Worm (Caenorhabditis elegans) whole organism, L3 larva: ENCODE data around the gene T01D3.3.

Experiments
- R02D3.7 ChIP-seq: fragments of 150-350 bp; optimal IDR thresholded peaks from 2 replicates; lab custom pipeline; 2014; ENCODE audit warnings: missing biosample characterization, missing genetic modification characterization
- ceh-16 ChIP-seq: sonication (generic microtip); optimal IDR thresholded peaks from 2 replicates; lab custom pipeline; 2017; ENCODE audit warnings: missing biosample characterization, missing genetic modification characterization
- ceh-82 ChIP-seq: fragments of 150-350 bp; optimal IDR thresholded peaks from 2 replicates; lab custom pipeline; 2014; ENCODE audit warnings: missing biosample characterization, missing genetic modification characterization
- elt-1 ChIP-seq: fragments of 150-350 bp; optimal IDR thresholded peaks from 2 replicates; lab custom pipeline; 2014; ENCODE audit warnings: missing biosample characterization, missing genetic modification characterization
- jun-1 ChIP-seq: fragments of 150-350 bp; optimal IDR thresholded peaks from 2 replicates; lab custom pipeline; 2014; ENCODE audit warnings: missing biosample characterization, missing genetic modification reagents, missing genetic modification characterization
- lin-39 ChIP-seq: fragments of 150-350 bp; optimal IDR thresholded peaks from 2 replicates; lab custom pipeline; 2018; ENCODE audit warnings: missing biosample characterization, missing genetic modification reagents, missing genetic modification characterization
- nfya-1 ChIP-seq: sonication (generic microtip); optimal IDR thresholded peaks from 2 replicates; lab custom pipeline; 2017; ENCODE audit warnings: missing genetic modification characterization, mild to moderate bottlenecking, missing compliant biosample characterization, antibody characterized with exemption, moderate library complexity; ENCODE audit not compliant: insufficient read depth
- nhr-12 ChIP-seq: fragments of 150-350 bp; optimal IDR thresholded peaks from 2 replicates; lab custom pipeline; 2014; ENCODE audit warnings: missing biosample characterization, missing genetic modification characterization
- nhr-237 ChIP-seq: fragments of 150-350 bp; optimal IDR thresholded peaks from 2 replicates; lab custom pipeline; 2014; ENCODE audit warnings: missing biosample characterization, missing genetic modification characterization
- unc-39 ChIP-seq: sonication (generic microtip); optimal IDR thresholded peaks from 4 replicates; lab custom pipeline; 2017; ENCODE audit warnings: missing biosample characterization, missing genetic modification characterization
- unc-62 ChIP-seq: fragments of 150-350 bp; sonication (generic microtip); optimal IDR thresholded peaks from 4 replicates; lab custom pipeline; 2014; ENCODE audit warnings: missing biosample characterization, missing genetic modification reagents, missing genetic modification characterization
- ztf-11 ChIP-seq: fragments of 150-350 bp; optimal IDR thresholded peaks from 2 replicates; lab custom pipeline; 2014; ENCODE audit warnings: missing biosample characterization, missing genetic modification characterization
- ztf-4 ChIP-seq: fragments of 150-350 bp; optimal IDR thresholded peaks from 2 replicates; lab custom pipeline; 2014; ENCODE audit warnings: missing biosample characterization, missing genetic modification characterization

ce11 chrV:13687504-13687903 is 16.6 kb upstream of the T01D3.3 start:
- no peak for TF ChIP-seq unc-62 (GFP tag; lab: Kevin White, UChicago)
- no peak for TF ChIP-seq ceh-82 (tag; lab: Kevin White, UChicago)
- TF ChIP-seq R02D3.7 (tag; lab: Kevin White, UChicago), result no peak
- no peak for TF ChIP-seq ztf-4 (tag; lab: Kevin White, UChicago)
- TF ChIP-seq jun-1 (tag; lab: Kevin White, UChicago), result no peak
- no peak for TF ChIP-seq nhr-237 (tag; lab: Kevin White, UChicago)
- TF ChIP-seq nfya-1 (tag; lab: Kevin White, UChicago), result no peak
- TF ChIP-seq unc-39, result no peak
- TF ChIP-seq nhr-12 (tag; lab: Kevin White, UChicago), result no peak
- TF ChIP-seq ztf-11 (tag; lab: Kevin White, UChicago), result no peak
- TF ChIP-seq ceh-16 (tag; lab: Kevin White, UChicago), result no peak
- no peak for TF ChIP-seq lin-39 (tag; lab: Kevin White, UChicago)
- TF ChIP-seq elt-1 (tag; lab: Kevin White, UChicago), result no peak
